Fruit fly (Drosophila melanogaster) whole organism, pupa: ENCODE data around the gene mRpL55.
A peak's percentile ranks its signal among the peaks of the same experiment; 100 is the strongest.

Experiments
- CG10348 ChIP-seq: fragments of 200-800 bp; sonication (Bioruptor generic); IDR thresholded peaks from 2 replicates; pipeline ENCODE4 v1.3.6; 2022; ENCODE audit warnings: missing biosample characterization, missing genetic modification characterization
- CG12605 ChIP-seq: fragments of 200-800 bp; sonication (Bioruptor generic); IDR thresholded peaks from 2 replicates; pipeline ENCODE4 v1.3.6; 2022; ENCODE audit warnings: missing biosample characterization, missing genetic modification characterization
- CG13204 ChIP-seq: fragments of 200-800 bp; sonication (Bioruptor generic); optimal IDR thresholded peaks from 2 replicates; lab custom pipeline; 2018; ENCODE audit warnings: missing biosample characterization, mild to moderate bottlenecking, missing genetic modification characterization, moderate library complexity
- CG14655 ChIP-seq: fragments of 200-800 bp; sonication (Bioruptor generic); optimal IDR thresholded peaks from 3 replicates; lab custom pipeline; 2017; ENCODE audit warnings: mild to moderate bottlenecking, missing biosample characterization, missing genetic modification reagents, missing genetic modification characterization
- CG15710 ChIP-seq: fragments of 200-800 bp; sonication (Bioruptor generic); optimal IDR thresholded peaks from 2 replicates; lab custom pipeline; 2018; ENCODE audit warnings: missing biosample characterization, mild to moderate bottlenecking, missing genetic modification characterization, moderate library complexity
- CG17806 ChIP-seq: fragments of 200-800 bp; sonication (Bioruptor generic); optimal IDR thresholded peaks from 2 replicates; lab custom pipeline; 2018; ENCODE audit warnings: missing biosample characterization, mild to moderate bottlenecking, missing genetic modification characterization, moderate library complexity
- CG32121 ChIP-seq: fragments of 200-800 bp; sonication (Bioruptor generic); IDR thresholded peaks from 2 replicates; pipeline ENCODE4 v1.3.6; 2022; ENCODE audit warnings: missing biosample characterization, missing genetic modification characterization
- CG34367 ChIP-seq: fragments of 200-800 bp; sonication (Bioruptor generic); optimal IDR thresholded peaks from 2 replicates; lab custom pipeline; 2018; ENCODE audit warnings: missing biosample characterization, mild to moderate bottlenecking, missing genetic modification characterization
- CG4496 ChIP-seq: fragments of 200-800 bp; sonication (Bioruptor generic); IDR thresholded peaks from 3 replicates; pipeline ENCODE4 v1.3.6; 2022; ENCODE audit warnings: missing biosample characterization, missing genetic modification characterization
- CG8159 ChIP-seq: fragments of 200-800 bp; sonication (Bioruptor generic); optimal IDR thresholded peaks from 3 replicates; lab custom pipeline; 2018; ENCODE audit warnings: missing biosample characterization, mild to moderate bottlenecking, missing genetic modification characterization, moderate library complexity
- CG8301 ChIP-seq: fragments of 200-800 bp; sonication (Bioruptor generic); optimal IDR thresholded peaks from 2 replicates; lab custom pipeline; 2018; ENCODE audit warnings: missing biosample characterization, mild to moderate bottlenecking, missing genetic modification characterization
- CG9948 ChIP-seq: fragments of 200-800 bp; sonication (Bioruptor generic); optimal IDR thresholded peaks from 2 replicates; lab custom pipeline; 2018; ENCODE audit warnings: missing biosample characterization, mild to moderate bottlenecking, missing genetic modification characterization, moderate library complexity
- D1 ChIP-seq: fragments of 200-800 bp; sonication (Bioruptor generic); optimal IDR thresholded peaks from 2 replicates; lab custom pipeline; 2018; ENCODE audit warnings: missing biosample characterization, mild to moderate bottlenecking, missing genetic modification characterization, moderate library complexity
- EcR ChIP-seq: fragments of 200-800 bp; sonication (Bioruptor generic); optimal IDR thresholded peaks from 3 replicates; lab custom pipeline; 2019; ENCODE audit warnings: missing biosample characterization, missing genetic modification characterization, mild to moderate bottlenecking, moderate library complexity, missing genetic modification reagents
- Ets98B ChIP-seq: fragments of 200-800 bp; sonication (Bioruptor generic); IDR thresholded peaks from 2 replicates; pipeline ENCODE4 v1.3.6; 2022; ENCODE audit warnings: missing biosample characterization, missing genetic modification characterization
- Pif1A ChIP-seq: fragments of 200-800 bp; sonication (Bioruptor generic); optimal IDR thresholded peaks from 3 replicates; lab custom pipeline; 2016; ENCODE audit warnings: missing biosample characterization, missing genetic modification characterization
- Pif1B ChIP-seq: fragments of 200-800 bp; sonication (Bioruptor generic); optimal IDR thresholded peaks from 3 replicates; lab custom pipeline; 2016; ENCODE audit warnings: missing biosample characterization, missing genetic modification characterization
- Snoo ChIP-seq: fragments of 200-800 bp; sonication (Bioruptor generic); optimal IDR thresholded peaks from 3 replicates; lab custom pipeline; 2017; ENCODE audit warnings: missing biosample characterization, mild to moderate bottlenecking, missing genetic modification characterization, inconsistent platforms
- fd96Ca ChIP-seq: fragments of 200-800 bp; sonication (Bioruptor generic); IDR thresholded peaks from 3 replicates; pipeline ENCODE4 v1.3.6; 2022; ENCODE audit warnings: missing biosample characterization, missing genetic modification characterization
- gl ChIP-seq: fragments of 200-800 bp; sonication (Bioruptor generic); optimal IDR thresholded peaks from 2 replicates; lab custom pipeline; 2018; ENCODE audit warnings: missing biosample characterization, mild to moderate bottlenecking, missing genetic modification characterization
- rn ChIP-seq: fragments of 200-800 bp; sonication (Bioruptor generic); IDR thresholded peaks from 2 replicates; pipeline ENCODE4 v1.3.6; 2022; ENCODE audit warnings: missing biosample characterization, missing genetic modification characterization

The mRpL55 gene

dm6 chr3R:19104123-19104522, 9.4 kb upstream of the mRpL55 start:
- TF ChIP-seq fd96Ca (GFP tag; lab: Robert Waterston, UW), result peak; percentile 66
- TF ChIP-seq Ets98B, result peak; percentile 79
- TF ChIP-seq CG9948 (tag; lab: Kevin White, UChicago), result peak; percentile 8
- TF ChIP-seq CG34367 (tag; lab: Kevin White, UChicago), result peak; percentile 10
- no peak for TF ChIP-seq CG10348 (GFP tag; lab: Robert Waterston, UW)
- TF ChIP-seq CG12605, result peak; percentile 52; the same call in 1 of the 2 replicates
- TF ChIP-seq rn, result peak; percentile 33; the same call in 1 of the 2 replicates
- no peak for TF ChIP-seq Snoo (tag; lab: Kevin White, UChicago)
- peak; percentile 74; the same call in 2 of the 3 replicates for TF ChIP-seq CG4496 (GFP tag; lab: Robert Waterston, UW)
- TF ChIP-seq CG14655 (GFP tag; lab: Kevin White, UChicago), result peak; percentile 79
- peak; percentile 22 for TF ChIP-seq CG15710 (tag; lab: Kevin White, UChicago)
- peak; percentile 81 for TF ChIP-seq CG32121
- peak; percentile 76 for TF ChIP-seq CG8301 (tag; lab: Kevin White, UChicago)
- TF ChIP-seq CG13204 (GFP tag; lab: Kevin White, UChicago), result no peak
- TF ChIP-seq D1 (tag; lab: Kevin White, UChicago), result no peak
- TF ChIP-seq EcR (GFP tag; lab: Kevin White, UChicago), result no peak
- peak; percentile 24 for TF ChIP-seq gl (tag; lab: Kevin White, UChicago)
- peak; percentile 72 for TF ChIP-seq Pif1A (GFP tag; lab: Kevin White, UChicago)
- TF ChIP-seq CG17806 (tag; lab: Kevin White, UChicago), result peak; percentile 40
- TF ChIP-seq CG8159 (tag; lab: Kevin White, UChicago), result peak; percentile 36
- TF ChIP-seq Pif1B (GFP tag; lab: Kevin White, UChicago), result peak; percentile 51
- TF ChIP-seq, all 21 proteins: peak for 16

- TF ChIP-seq CG14655 (GFP tag; lab: Kevin White, UChicago) (no peak), Snoo (tag; lab: Kevin White, UChicago) (no peak), CG12605 (no peak), EcR (GFP tag; lab: Kevin White, UChicago) (no peak), CG15710 (tag; lab: Kevin White, UChicago) (no peak), CG8301 (tag; lab: Kevin White, UChicago) (no peak), fd96Ca (GFP tag; lab: Robert Waterston, UW) (no peak)
Observed at dm6 chr3R:19103189-19103588, 8.5 kb upstream of the mRpL55 start.

dm6 chr3R:19101267-19101840, 6.6 kb upstream of the mRpL55 start:
- no peak for TF ChIP-seq EcR (GFP tag; lab: Kevin White, UChicago)
- no peak for TF ChIP-seq CG10348 (GFP tag; lab: Robert Waterston, UW)
- TF ChIP-seq Pif1B (GFP tag; lab: Kevin White, UChicago), result no peak
- no peak for TF ChIP-seq CG17806 (tag; lab: Kevin White, UChicago)
- no peak for TF ChIP-seq Pif1A (GFP tag; lab: Kevin White, UChicago)
- no peak for TF ChIP-seq gl (tag; lab: Kevin White, UChicago)
- TF ChIP-seq CG4496 (GFP tag; lab: Robert Waterston, UW), result no peak
- TF ChIP-seq CG8301 (tag; lab: Kevin White, UChicago), result no peak
- TF ChIP-seq D1 (tag; lab: Kevin White, UChicago), result no peak
- TF ChIP-seq CG34367 (tag; lab: Kevin White, UChicago), result no peak

dm6 chr3R:19100098-19100497, 5.4 kb upstream of the mRpL55 start:
- TF ChIP-seq CG8159 (tag; lab: Kevin White, UChicago) (no peak), CG15710 (tag; lab: Kevin White, UChicago) (no peak), CG34367 (tag; lab: Kevin White, UChicago) (no peak), CG13204 (GFP tag; lab: Kevin White, UChicago) (no peak), fd96Ca (GFP tag; lab: Robert Waterston, UW) (no peak), Ets98B (no peak), EcR (GFP tag; lab: Kevin White, UChicago) (no peak), CG8301 (tag; lab: Kevin White, UChicago) (no peak), CG10348 (GFP tag; lab: Robert Waterston, UW) (no peak), CG4496 (GFP tag; lab: Robert Waterston, UW) (no peak)

- TF ChIP-seq CG17806 (tag; lab: Kevin White, UChicago) (no peak), Ets98B (no peak), CG15710 (tag; lab: Kevin White, UChicago) (no peak)
Observed at dm6 chr3R:19098272-19098671, 3.6 kb upstream of the mRpL55 start.

- TF ChIP-seq CG9948 (tag; lab: Kevin White, UChicago) (no peak), Pif1B (GFP tag; lab: Kevin White, UChicago) (no peak), CG8159 (tag; lab: Kevin White, UChicago) (peak; percentile 11), gl (tag; lab: Kevin White, UChicago) (no peak), CG10348 (GFP tag; lab: Robert Waterston, UW) (no peak), CG34367 (tag; lab: Kevin White, UChicago) (no peak), CG13204 (GFP tag; lab: Kevin White, UChicago) (peak; percentile 49), Ets98B (peak; percentile 59; the same call in 1 of the 2 replicates), CG8301 (tag; lab: Kevin White, UChicago) (no peak), fd96Ca (GFP tag; lab: Robert Waterston, UW) (peak; percentile 65; the same call in 2 of the 3 replicates), CG15710 (tag; lab: Kevin White, UChicago) (no peak), Pif1A (GFP tag; lab: Kevin White, UChicago) (no peak), D1 (tag; lab: Kevin White, UChicago) (no peak), CG4496 (GFP tag; lab: Robert Waterston, UW) (peak; percentile 73), Snoo (tag; lab: Kevin White, UChicago) (no peak), CG32121 (peak; percentile 42; the same call in 1 of the 2 replicates), CG12605 (peak; percentile 61; the same call in 1 of the 2 replicates), CG14655 (GFP tag; lab: Kevin White, UChicago) (no peak), CG17806 (tag; lab: Kevin White, UChicago) (no peak), rn (no peak), EcR (GFP tag; lab: Kevin White, UChicago) (peak; percentile 51)
Observed at dm6 chr3R:19096299-19097048, 1.8 kb upstream of the mRpL55 start, which contains the start of gene CG6040. Gene CG6040, plus strand, starts transcription at chr3R:19096961.
